Worm (Caenorhabditis elegans) whole organism, L3 larva: ENCODE results near the gene dpf-2.

ENCODE experiments used
- ama-1 ChIP-seq: fragments of 150-350 bp; optimal IDR thresholded peaks from 2 replicates; lab custom pipeline; 2018
- ceh-82 ChIP-seq: fragments of 150-350 bp; optimal IDR thresholded peaks from 2 replicates; lab custom pipeline; 2014; ENCODE audit warnings: missing biosample characterization, missing genetic modification characterization
- egl-27 ChIP-seq: sonication (generic microtip); optimal IDR thresholded peaks from 4 replicates; lab custom pipeline; 2017; ENCODE audit warnings: missing biosample characterization, missing genetic modification reagents, missing genetic modification characterization
- eor-1 ChIP-seq, 2 experiments: fragments of 150-350 bp; optimal IDR thresholded peaks; 2 replicates each; lab custom pipeline; 2014 to 2018; ENCODE audit warnings: missing biosample characterization in 2 of 2, missing genetic modification characterization in 2 of 2
- fkh-10 ChIP-seq: sonication (generic microtip); optimal IDR thresholded peaks from 2 replicates; lab custom pipeline; 2017; ENCODE audit warnings: missing biosample characterization, missing genetic modification reagents, missing genetic modification characterization
- nhr-23 ChIP-seq: fragments of 150-350 bp; optimal IDR thresholded peaks from 2 replicates; lab custom pipeline; 2014; ENCODE audit warnings: missing biosample characterization, missing genetic modification reagents, missing genetic modification characterization
- nhr-77 ChIP-seq: fragments of 150-350 bp; optimal IDR thresholded peaks from 2 replicates; lab custom pipeline; 2014; ENCODE audit warnings: missing biosample characterization, missing genetic modification characterization
- sea-2 ChIP-seq: fragments of 150-350 bp; sonication (generic microtip); optimal IDR thresholded peaks from 4 replicates; lab custom pipeline; 2014; ENCODE audit warnings: missing biosample characterization, missing genetic modification reagents, missing genetic modification characterization
- skn-1 ChIP-seq: fragments of 150-350 bp; optimal IDR thresholded peaks from 2 replicates; lab custom pipeline; 2014; ENCODE audit warnings: missing biosample characterization, missing genetic modification characterization
- snpc-4 ChIP-seq: fragments of 150-350 bp; optimal IDR thresholded peaks from 2 replicates; lab custom pipeline; 2014; ENCODE audit warnings: missing biosample characterization, missing genetic modification characterization
- tbx-2 ChIP-seq: sonication (generic microtip); optimal IDR thresholded peaks from 2 replicates; lab custom pipeline; 2016; ENCODE audit warnings: mild to moderate bottlenecking, missing genetic modification characterization, missing compliant biosample characterization
- ztf-11 ChIP-seq: fragments of 150-350 bp; optimal IDR thresholded peaks from 2 replicates; lab custom pipeline; 2014; ENCODE audit warnings: missing biosample characterization, missing genetic modification characterization

- TF ChIP-seq fkh-10 (GFP tag; lab: Kevin White, UChicago) = no peak
- no peak for TF ChIP-seq nhr-77
- no peak for TF ChIP-seq tbx-2 (tag; lab: Kevin White, UChicago)
- no peak for TF ChIP-seq nhr-23 (tag; lab: Kevin White, UChicago)
- no peak for TF ChIP-seq sea-2 (GFP tag; lab: Kevin White, UChicago)
- TF ChIP-seq egl-27 (tag; lab: Kevin White, UChicago) = no peak
- no peak for TF ChIP-seq ztf-11 (tag; lab: Kevin White, UChicago)
- TF ChIP-seq eor-1 (tag; optimal IDR thresholded peaks at IDR 0.05; lab: Kevin White, UChicago) = no peak
- no peak for TF ChIP-seq ceh-82
- TF ChIP-seq ama-1 (lab: Kevin White, UChicago) = no peak
- TF ChIP-seq skn-1 (tag; lab: Kevin White, UChicago) = no peak
- no peak for TF ChIP-seq snpc-4 (tag; lab: Kevin White, UChicago)
Measured at ce11 chrX:14783434-14784142, 48.0 kb upstream of the dpf-2 start.
